Worm (Caenorhabditis elegans) whole organism, L1 larva: Measurements from ENCODE around the gene dsc-1.

Experiments
- F16B12.6 ChIP-seq: fragments of 150-350 bp; optimal IDR thresholded peaks from 2 replicates; lab custom pipeline; 2014; ENCODE audit warnings: missing biosample characterization, missing genetic modification characterization
- ces-1 ChIP-seq: fragments of 150-350 bp; optimal IDR thresholded peaks from 2 replicates; lab custom pipeline; 2014; ENCODE audit warnings: missing biosample characterization, missing genetic modification reagents, missing genetic modification characterization
- elt-3 ChIP-seq, 6 experiments: fragments of 150-350 bp in 1 of 6; sonication (generic microtip); optimal IDR thresholded peaks; 2 replicates each; lab custom pipeline; 2017 to 2018; ENCODE audit warnings: missing biosample characterization in 6 of 6, missing genetic modification characterization in 6 of 6, inconsistent platforms in 1 of 6
- jun-1 ChIP-seq: fragments of 150-350 bp; optimal IDR thresholded peaks from 2 replicates; lab custom pipeline; 2014; ENCODE audit warnings: missing biosample characterization, missing genetic modification reagents, missing genetic modification characterization
- mep-1 ChIP-seq: fragments of 150-350 bp; optimal IDR thresholded peaks from 2 replicates; lab custom pipeline; 2014; ENCODE audit warnings: missing biosample characterization, missing genetic modification characterization
- nhr-76 ChIP-seq: sonication (generic microtip); optimal IDR thresholded peaks from 2 replicates; lab custom pipeline; 2017; ENCODE audit warnings: missing biosample characterization, missing genetic modification characterization
- nhr-84 ChIP-seq: sonication (generic microtip); optimal IDR thresholded peaks from 2 replicates; lab custom pipeline; 2017; ENCODE audit warnings: missing biosample characterization, missing genetic modification characterization
- nhr-85 ChIP-seq: sonication (generic microtip); peaks from one replicate; lab custom pipeline; 2016; ENCODE audit warnings: missing genetic modification characterization, inconsistent platforms, missing compliant biosample characterization
- nhr-90 ChIP-seq: sonication (generic microtip); optimal IDR thresholded peaks from 2 replicates; lab custom pipeline; 2016; ENCODE audit warnings: mild to moderate bottlenecking, missing genetic modification characterization, missing compliant biosample characterization; ENCODE audit not compliant: poor library complexity
- pag-3 ChIP-seq: sonication (generic microtip); optimal IDR thresholded peaks from 2 replicates; lab custom pipeline; 2017; ENCODE audit warnings: missing genetic modification characterization, mild to moderate bottlenecking, missing compliant biosample characterization, antibody characterized with exemption, borderline replicate concordance; ENCODE audit not compliant: insufficient read depth
- sptf-1 ChIP-seq: fragments of 150-350 bp; optimal IDR thresholded peaks from 2 replicates; lab custom pipeline; 2014; ENCODE audit warnings: missing biosample characterization, missing genetic modification characterization

DNA sequence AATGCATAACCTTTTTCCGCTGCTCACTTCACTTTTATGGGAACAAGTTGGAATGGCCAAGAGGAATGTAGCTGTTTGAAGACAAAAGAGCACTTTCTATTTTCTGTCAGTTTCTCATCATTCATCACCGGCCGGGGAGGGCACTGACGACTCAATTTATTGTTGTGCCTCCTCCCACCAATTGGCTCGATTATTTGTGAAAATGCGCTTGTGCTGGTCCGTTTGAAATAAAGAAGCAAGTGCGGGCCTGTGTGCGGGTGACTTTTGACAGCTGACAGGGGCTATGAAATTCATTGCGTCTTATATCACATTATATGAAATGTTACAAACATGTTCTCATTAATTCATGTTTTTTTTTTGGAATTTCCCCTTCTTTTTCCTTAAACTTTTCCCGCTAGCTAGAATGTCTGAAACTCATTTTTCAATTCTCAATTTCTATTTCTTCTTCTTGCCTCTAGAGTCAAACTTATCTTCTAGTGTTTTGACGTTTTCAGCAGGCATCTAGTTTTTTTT lies 20.6 kb downstream of the dsc-1 start:
- TF ChIP-seq jun-1 (tag; lab: Kevin White, UChicago) (no peak), nhr-85 (no peak), F16B12.6 (no peak), pag-3 (no peak), elt-3 (tag; optimal IDR thresholded peaks at IDR 0.05; lab: Kevin White, UChicago) (no peak), mep-1 (no peak), nhr-90 (no peak), nhr-76 (tag; lab: Kevin White, UChicago) (no peak), ces-1 (GFP tag; lab: Kevin White, UChicago) (no peak), nhr-84 (no peak), sptf-1 (tag; lab: Kevin White, UChicago) (no peak)
